Fruit fly (Drosophila melanogaster) whole organism, pupa: ENCODE results near the gene Srp68.

ENCODE experiments used
- CG13204 ChIP-seq: fragments of 200-800 bp; sonication (Bioruptor generic); optimal IDR thresholded peaks from 2 replicates; lab custom pipeline; 2018; ENCODE audit warnings: missing biosample characterization, mild to moderate bottlenecking, missing genetic modification characterization, moderate library complexity
- CG15710 ChIP-seq: fragments of 200-800 bp; sonication (Bioruptor generic); optimal IDR thresholded peaks from 2 replicates; lab custom pipeline; 2018; ENCODE audit warnings: missing biosample characterization, mild to moderate bottlenecking, missing genetic modification characterization, moderate library complexity
- CG17806 ChIP-seq: fragments of 200-800 bp; sonication (Bioruptor generic); optimal IDR thresholded peaks from 2 replicates; lab custom pipeline; 2018; ENCODE audit warnings: missing biosample characterization, mild to moderate bottlenecking, missing genetic modification characterization, moderate library complexity
- CG32121 ChIP-seq: fragments of 200-800 bp; sonication (Bioruptor generic); IDR thresholded peaks from 2 replicates; pipeline ENCODE4 v1.3.6; 2022; ENCODE audit warnings: missing biosample characterization, missing genetic modification characterization
- D1 ChIP-seq: fragments of 200-800 bp; sonication (Bioruptor generic); optimal IDR thresholded peaks from 2 replicates; lab custom pipeline; 2018; ENCODE audit warnings: missing biosample characterization, mild to moderate bottlenecking, missing genetic modification characterization, moderate library complexity
- EcR ChIP-seq: fragments of 200-800 bp; sonication (Bioruptor generic); optimal IDR thresholded peaks from 3 replicates; lab custom pipeline; 2019; ENCODE audit warnings: missing biosample characterization, missing genetic modification characterization, mild to moderate bottlenecking, moderate library complexity, missing genetic modification reagents
- Ets98B ChIP-seq: fragments of 200-800 bp; sonication (Bioruptor generic); IDR thresholded peaks from 2 replicates; pipeline ENCODE4 v1.3.6; 2022; ENCODE audit warnings: missing biosample characterization, missing genetic modification characterization
- Pif1B ChIP-seq: fragments of 200-800 bp; sonication (Bioruptor generic); optimal IDR thresholded peaks from 3 replicates; lab custom pipeline; 2016; ENCODE audit warnings: missing biosample characterization, missing genetic modification characterization
- Snoo ChIP-seq: fragments of 200-800 bp; sonication (Bioruptor generic); optimal IDR thresholded peaks from 3 replicates; lab custom pipeline; 2017; ENCODE audit warnings: missing biosample characterization, mild to moderate bottlenecking, missing genetic modification characterization, inconsistent platforms
- fd96Ca ChIP-seq: fragments of 200-800 bp; sonication (Bioruptor generic); IDR thresholded peaks from 3 replicates; pipeline ENCODE4 v1.3.6; 2022; ENCODE audit warnings: missing biosample characterization, missing genetic modification characterization
- rn ChIP-seq: fragments of 200-800 bp; sonication (Bioruptor generic); IDR thresholded peaks from 2 replicates; pipeline ENCODE4 v1.3.6; 2022; ENCODE audit warnings: missing biosample characterization, missing genetic modification characterization

dm6 chr3L:9013745-9014144 is 38.9 kb downstream of the Srp68 start:
- TF ChIP-seq Snoo: no peak
- no peak for TF ChIP-seq fd96Ca (GFP tag; lab: Robert Waterston, UW)
- TF ChIP-seq CG32121 (GFP tag; lab: Robert Waterston, UW): no peak
- no peak for TF ChIP-seq CG15710 (tag; lab: Kevin White, UChicago)
- no peak for TF ChIP-seq D1
- TF ChIP-seq EcR (GFP tag; lab: Kevin White, UChicago): no peak
- TF ChIP-seq CG17806 (tag; lab: Kevin White, UChicago): no peak
- TF ChIP-seq Pif1B (GFP tag; lab: Kevin White, UChicago): no peak
- no peak for TF ChIP-seq Ets98B (GFP tag; lab: Robert Waterston, UW)
- TF ChIP-seq CG13204 (GFP tag; lab: Kevin White, UChicago): no peak
- no peak for TF ChIP-seq rn (GFP tag; lab: Robert Waterston, UW)
